Fruit fly (Drosophila melanogaster) whole organism, embryonic: ENCODE measurements around the gene CG5446.

Experiments
- Ada2b ChIP-seq: fragments of 200-800 bp; sonication (Bioruptor generic); IDR thresholded peaks from 2 replicates; pipeline ENCODE4 v1.3.6; 2022; ENCODE audit warnings: missing biosample characterization, missing genetic modification characterization
- CG10274 ChIP-seq: fragments of 200-800 bp; sonication (Bioruptor generic); optimal IDR thresholded peaks from 3 replicates; lab custom pipeline; 2017; ENCODE audit warnings: missing biosample characterization, mild to moderate bottlenecking, missing genetic modification characterization
- CG10366 ChIP-seq: fragments of 200-800 bp; sonication (Bioruptor generic); IDR thresholded peaks from 2 replicates; pipeline ENCODE4 v1.3.6; 2022; ENCODE audit warnings: missing biosample characterization, missing genetic modification characterization
- CG10431 ChIP-seq: fragments of 200-800 bp; sonication (Bioruptor generic); optimal IDR thresholded peaks from 3 replicates; lab custom pipeline; 2018; ENCODE audit warnings: missing biosample characterization, mild to moderate bottlenecking, missing genetic modification characterization
- CG11560 ChIP-seq: fragments of 200-800 bp; sonication (Bioruptor generic); IDR thresholded peaks from 3 replicates; pipeline ENCODE4 v1.3.6; 2022; ENCODE audit warnings: missing biosample characterization, missing genetic modification characterization
- CG12236 ChIP-seq: fragments of 200-800 bp; sonication (Bioruptor generic); optimal IDR thresholded peaks from 2 replicates; lab custom pipeline; 2016; ENCODE audit warnings: missing biosample characterization, missing genetic modification characterization
- CG13287 ChIP-seq: fragments of 200-800 bp; sonication (Bioruptor generic); IDR thresholded peaks from 2 replicates; pipeline ENCODE4 v1.3.6; 2022; ENCODE audit warnings: missing biosample characterization, missing genetic modification characterization; ENCODE audit not compliant: partially characterized antibody
- CG15073 ChIP-seq: fragments of 200-800 bp; sonication (Bioruptor generic); optimal IDR thresholded peaks from 2 replicates; lab custom pipeline; 2016; ENCODE audit warnings: missing biosample characterization, missing genetic modification characterization
- CG16779 ChIP-seq: fragments of 200-800 bp; sonication (Bioruptor generic); IDR thresholded peaks from 2 replicates; pipeline ENCODE4 v1.3.6; 2022; ENCODE audit warnings: missing biosample characterization, missing genetic modification characterization
- CG1792 ChIP-seq: fragments of 200-800 bp; sonication (Bioruptor generic); optimal IDR thresholded peaks from 2 replicates; lab custom pipeline; 2016; ENCODE audit warnings: missing biosample characterization, missing genetic modification characterization
- CG1832 ChIP-seq: fragments of 200-800 bp; sonication (Bioruptor generic); optimal IDR thresholded peaks from 2 replicates; lab custom pipeline; 2017; ENCODE audit warnings: missing biosample characterization, mild to moderate bottlenecking, missing genetic modification characterization, inconsistent platforms
- CG2199 ChIP-seq: fragments of 200-800 bp; sonication (Bioruptor generic); IDR thresholded peaks from 3 replicates; pipeline ENCODE4 v1.3.6; 2022; ENCODE audit warnings: missing biosample characterization, missing genetic modification characterization
- CG2875 ChIP-seq: fragments of 200-800 bp; sonication (Bioruptor generic); optimal IDR thresholded peaks from 2 replicates; lab custom pipeline; 2017; ENCODE audit warnings: missing biosample characterization, mild to moderate bottlenecking, missing genetic modification characterization, missing genetic modification reagents
- CG33557 ChIP-seq: fragments of 200-800 bp; sonication (Bioruptor generic); optimal IDR thresholded peaks from 2 replicates; lab custom pipeline; 2019; ENCODE audit warnings: missing biosample characterization, mild to moderate bottlenecking, missing genetic modification characterization, moderate library complexity
- CG4328 ChIP-seq: fragments of 200-800 bp; sonication (Bioruptor generic); optimal IDR thresholded peaks from 3 replicates; lab custom pipeline; 2017; ENCODE audit warnings: missing biosample characterization, missing genetic modification reagents, missing genetic modification characterization
- CG4424 ChIP-seq: fragments of 200-800 bp; sonication (Bioruptor generic); optimal IDR thresholded peaks from 3 replicates; lab custom pipeline; 2016; ENCODE audit warnings: missing biosample characterization, missing genetic modification characterization
- CG4854 ChIP-seq: fragments of 200-800 bp; sonication (Bioruptor generic); optimal IDR thresholded peaks from 2 replicates; lab custom pipeline; 2016; ENCODE audit warnings: missing biosample characterization, missing genetic modification characterization, inconsistent platforms
- CG6689 ChIP-seq: fragments of 200-800 bp; sonication (Bioruptor generic); IDR thresholded peaks from 2 replicates; pipeline ENCODE4 v1.3.6; 2022; ENCODE audit warnings: missing biosample characterization, missing genetic modification characterization
- CG7786 ChIP-seq: fragments of 200-800 bp; sonication (Bioruptor generic); optimal IDR thresholded peaks from 2 replicates; lab custom pipeline; 2016; ENCODE audit warnings: missing biosample characterization, missing genetic modification characterization
- CG7839 ChIP-seq: fragments of 200-800 bp; sonication (Bioruptor generic); optimal IDR thresholded peaks from 3 replicates; lab custom pipeline; 2018; ENCODE audit warnings: missing biosample characterization, mild to moderate bottlenecking, missing genetic modification characterization, moderate library complexity
- CG8478 ChIP-seq: fragments of >200 bp; optimal IDR thresholded peaks from 2 replicates; lab custom pipeline; 2018
- CHES-1-like ChIP-seq: fragments of 200-800 bp; sonication (Bioruptor generic); optimal IDR thresholded peaks from 2 replicates; lab custom pipeline; 2016; ENCODE audit warnings: missing biosample characterization, missing genetic modification characterization
- D19A ChIP-seq: fragments of 200-800 bp; optimal IDR thresholded peaks from 3 replicates; lab custom pipeline; 2019; ENCODE audit warnings: missing biosample characterization, mild to moderate bottlenecking, missing genetic modification characterization, moderate library complexity
- Dip3 ChIP-seq: fragments of 200-800 bp; sonication (Bioruptor generic); optimal IDR thresholded peaks from 3 replicates; lab custom pipeline; 2016; ENCODE audit warnings: missing biosample characterization, missing genetic modification characterization
- Doc3 ChIP-seq: fragments of 200-800 bp; sonication (Bioruptor generic); IDR thresholded peaks from 3 replicates; pipeline ENCODE4 v1.3.6; 2022; ENCODE audit warnings: missing biosample characterization, missing genetic modification characterization; ENCODE audit not compliant: partially characterized antibody
- Ets97D ChIP-seq: fragments of 200-800 bp; sonication (Bioruptor generic); optimal IDR thresholded peaks from 3 replicates; lab custom pipeline; 2016; ENCODE audit warnings: missing biosample characterization, missing genetic modification characterization
- Hmx ChIP-seq: fragments of 200-800 bp; sonication (Bioruptor generic); optimal IDR thresholded peaks from 2 replicates; lab custom pipeline; 2016; ENCODE audit warnings: missing biosample characterization, missing genetic modification characterization
- Ptx1 ChIP-seq: fragments of 200-800 bp; sonication (Bioruptor generic); IDR thresholded peaks from 2 replicates; pipeline ENCODE4 v1.3.6; 2022; ENCODE audit warnings: missing biosample characterization, missing genetic modification characterization
- Rx ChIP-seq: fragments of 200-800 bp; sonication (Bioruptor generic); IDR thresholded peaks from 2 replicates; pipeline ENCODE4 v1.3.6; 2022; ENCODE audit warnings: missing biosample characterization, missing genetic modification characterization
- Spps ChIP-seq: fragments of 200-800 bp; sonication (Bioruptor generic); optimal IDR thresholded peaks from 2 replicates; lab custom pipeline; 2018; ENCODE audit warnings: missing biosample characterization, mild to moderate bottlenecking, missing genetic modification characterization
- Trl ChIP-seq, 3 experiments: fragments of >200 bp in 2 of 3; fragments of 200-800 bp in 1 of 3; sonication (Bioruptor generic) in 1 of 3; optimal IDR thresholded peaks; 2 replicates in 1 of 3; 3 replicates in 2 of 3; lab custom pipeline; 2016 to 2017; ENCODE audit warnings: missing biosample characterization in 1 of 3, missing genetic modification characterization in 1 of 3
- ab ChIP-seq: fragments of 200-800 bp; sonication (Bioruptor generic); optimal IDR thresholded peaks from 2 replicates; lab custom pipeline; 2016; ENCODE audit warnings: missing biosample characterization, missing genetic modification characterization
- ase ChIP-seq: fragments of 200-800 bp; sonication (Bioruptor generic); IDR thresholded peaks from 3 replicates; pipeline ENCODE4 v1.3.6; 2022; ENCODE audit warnings: missing biosample characterization, missing genetic modification characterization
- ci ChIP-seq: fragments of 200-800 bp; sonication (Bioruptor generic); IDR thresholded peaks from 3 replicates; pipeline ENCODE4 v1.3.6; 2022; ENCODE audit warnings: missing biosample characterization, missing genetic modification characterization
- crp ChIP-seq, 2 experiments: fragments of 200-800 bp; sonication (Bioruptor generic); optimal IDR thresholded peaks; 2 replicates in 1 of 2; 3 replicates in 1 of 2; lab custom pipeline; 2017; ENCODE audit warnings: missing biosample characterization in 2 of 2, missing genetic modification characterization in 2 of 2, mild to moderate bottlenecking in 1 of 2, moderate library complexity in 1 of 2
- dati ChIP-seq: fragments of 200-800 bp; sonication (Bioruptor generic); IDR thresholded peaks from 2 replicates; pipeline ENCODE4 v1.3.6; 2022; ENCODE audit warnings: missing biosample characterization, missing genetic modification characterization
- dmrt99B ChIP-seq: fragments of 200-800 bp; sonication (Bioruptor generic); optimal IDR thresholded peaks from 2 replicates; lab custom pipeline; 2018; ENCODE audit warnings: missing biosample characterization, mild to moderate bottlenecking, missing genetic modification characterization, moderate library complexity
- ems ChIP-seq: fragments of 200-800 bp; sonication (Bioruptor generic); optimal IDR thresholded peaks from 3 replicates; lab custom pipeline; 2016; ENCODE audit warnings: missing biosample characterization, missing genetic modification characterization
- en ChIP-seq: fragments of 200-800 bp; sonication (Bioruptor generic); optimal IDR thresholded peaks from 2 replicates; lab custom pipeline; 2016; ENCODE audit warnings: missing biosample characterization, missing genetic modification characterization
- gem ChIP-seq: fragments of 200-800 bp; sonication (Bioruptor generic); optimal IDR thresholded peaks from 2 replicates; lab custom pipeline; 2019; ENCODE audit warnings: missing biosample characterization, mild to moderate bottlenecking, missing genetic modification characterization, moderate library complexity
- h ChIP-seq: fragments of >200 bp; optimal IDR thresholded peaks from 2 replicates; lab custom pipeline; 2017
- nmo ChIP-seq: fragments of 200-800 bp; sonication (Bioruptor generic); optimal IDR thresholded peaks from 2 replicates; lab custom pipeline; 2018; ENCODE audit warnings: missing biosample characterization, mild to moderate bottlenecking, missing genetic modification characterization, moderate library complexity
- nom ChIP-seq: fragments of 200-800 bp; sonication (Bioruptor generic); optimal IDR thresholded peaks from 2 replicates; lab custom pipeline; 2017; ENCODE audit warnings: missing biosample characterization, missing genetic modification characterization, mild to moderate bottlenecking, moderate library complexity, missing genetic modification reagents
- otp ChIP-seq: fragments of 200-800 bp; sonication (Bioruptor generic); IDR thresholded peaks from 3 replicates; pipeline ENCODE4, ENCODE4 v1.3.6; 2022; ENCODE audit warnings: missing biosample characterization, missing genetic modification characterization
- pb ChIP-seq: fragments of 200-800 bp; sonication (Bioruptor generic); optimal IDR thresholded peaks from 3 replicates; lab custom pipeline; 2016; ENCODE audit warnings: missing biosample characterization, missing genetic modification characterization
- repo ChIP-seq: fragments of 200-800 bp; sonication (Bioruptor generic); optimal IDR thresholded peaks from 2 replicates; lab custom pipeline; 2016; ENCODE audit warnings: missing biosample characterization, missing genetic modification characterization
- sd ChIP-seq: fragments of 200-800 bp; sonication (Bioruptor generic); optimal IDR thresholded peaks from 3 replicates; lab custom pipeline; 2018; ENCODE audit warnings: missing biosample characterization, mild to moderate bottlenecking, missing genetic modification characterization, moderate library complexity
- sima ChIP-seq: fragments of 200-800 bp; sonication (Bioruptor generic); optimal IDR thresholded peaks from 2 replicates; lab custom pipeline; 2016; ENCODE audit warnings: missing biosample characterization, missing genetic modification characterization
- slbo ChIP-seq: fragments of 200-800 bp; sonication (Bioruptor generic); IDR thresholded peaks from 2 replicates; pipeline ENCODE4 v1.3.6; 2022; ENCODE audit warnings: missing biosample characterization, missing genetic modification characterization
- slou ChIP-seq: fragments of 200-800 bp; sonication (Bioruptor generic); optimal IDR thresholded peaks from 3 replicates; lab custom pipeline; 2016; ENCODE audit warnings: missing biosample characterization, missing genetic modification characterization
- tap ChIP-seq: fragments of 200-800 bp; optimal IDR thresholded peaks from 3 replicates; lab custom pipeline; 2019; ENCODE audit warnings: missing biosample characterization, mild to moderate bottlenecking, missing genetic modification characterization, moderate library complexity
- toy ChIP-seq: fragments of 200-800 bp; sonication (Bioruptor generic); IDR thresholded peaks from 2 replicates; pipeline ENCODE4 v1.3.6; 2022; ENCODE audit warnings: missing biosample characterization, missing genetic modification characterization
- zfh2 ChIP-seq: fragments of 200-800 bp; sonication (Bioruptor generic); optimal IDR thresholded peaks from 2 replicates; lab custom pipeline; 2016; ENCODE audit warnings: missing biosample characterization, missing genetic modification characterization

CG5446 gene

dm6 chr2L:12475308-12475707 is 47.8 kb upstream of the CG5446 start (continued):
- TF ChIP-seq Trl (optimal IDR thresholded peaks at IDR 0.05; lab: Kevin White, UChicago), result no peak
- TF ChIP-seq Trl (GFP tag; optimal IDR thresholded peaks at IDR 0.05; lab: Kevin White, UChicago), result no peak
- TF ChIP-seq CG12236, result peak; percentile 8
- no peak for TF ChIP-seq CG4854 (GFP tag; lab: Kevin White, UChicago)
- TF ChIP-seq tap (tag; lab: Kevin White, UChicago), result no peak
- TF ChIP-seq CG10431 (GFP tag; lab: Kevin White, UChicago), result no peak
- TF ChIP-seq toy, result no peak
- TF ChIP-seq dmrt99B (tag; lab: Kevin White, UChicago), result peak; percentile 15
- TF ChIP-seq Ada2b (GFP tag; lab: Robert Waterston, UW), result no peak
- TF ChIP-seq CG7786 (GFP tag; lab: Kevin White, UChicago), result no peak
- TF ChIP-seq CG1792, result no peak
- peak; percentile 95 for TF ChIP-seq sd (tag; lab: Kevin White, UChicago)
- 0 out of 3 replicates have a peak, but pooled peaks have one; percentile 10 for TF ChIP-seq ci (GFP tag; lab: Robert Waterston, UW)
- TF ChIP-seq CG7839 (tag; lab: Kevin White, UChicago), result peak; percentile 26
- no peak for TF ChIP-seq Spps (tag; lab: Kevin White, UChicago)
- no peak for TF ChIP-seq en (GFP tag; lab: Kevin White, UChicago)
- no peak for TF ChIP-seq Ets97D
- no peak for TF ChIP-seq CG16779 (GFP tag; lab: Robert Waterston, UW)
- TF ChIP-seq CG2875 (GFP tag; lab: Kevin White, UChicago), result no peak
- no peak for TF ChIP-seq ems (GFP tag; lab: Kevin White, UChicago)
- TF ChIP-seq repo (GFP tag; lab: Kevin White, UChicago), result no peak
- TF ChIP-seq nmo (GFP tag; lab: Kevin White, UChicago), result no peak
- TF ChIP-seq CG6689, result no peak
- TF ChIP-seq gem (tag; lab: Kevin White, UChicago), result peak; percentile 26
- TF ChIP-seq CG4328, result peak; percentile 25
- no peak for TF ChIP-seq CG2199 (GFP tag; lab: Robert Waterston, UW)
- TF ChIP-seq ase (GFP tag; lab: Robert Waterston, UW), result no peak
- no peak for TF ChIP-seq slou
- no peak for TF ChIP-seq crp (GFP tag; optimal IDR thresholded peaks at IDR 0.05; lab: Kevin White, UChicago)
- TF ChIP-seq nom, result peak; percentile 28
- TF ChIP-seq slbo (GFP tag; lab: Robert Waterston, UW), result no peak
- no peak for TF ChIP-seq Doc3 (GFP tag; lab: Robert Waterston, UW)
- TF ChIP-seq CG1832 (GFP tag; lab: Kevin White, UChicago), result no peak
- TF ChIP-seq dati (GFP tag; lab: Robert Waterston, UW), result no peak
- TF ChIP-seq otp (GFP tag; lab: Robert Waterston, UW), result no peak
- TF ChIP-seq CG11560, result no peak
- TF ChIP-seq CG10366, result no peak
- TF ChIP-seq pb, result no peak
- no peak for TF ChIP-seq CG33557 (GFP tag; lab: Kevin White, UChicago)
- no peak for TF ChIP-seq zfh2 (GFP tag; lab: Kevin White, UChicago)
- no peak for TF ChIP-seq Rx (GFP tag; lab: Robert Waterston, UW)
- no peak for TF ChIP-seq ab (GFP tag; lab: Kevin White, UChicago)
- TF ChIP-seq CHES-1-like (GFP tag; lab: Kevin White, UChicago), result no peak
- TF ChIP-seq CG8478 (lab: Kevin White, UChicago), result no peak
- no peak for TF ChIP-seq sima (GFP tag; lab: Kevin White, UChicago)
- no peak for TF ChIP-seq Dip3 (GFP tag; lab: Kevin White, UChicago)
- TF ChIP-seq D19A (tag; lab: Kevin White, UChicago), result no peak
- TF ChIP-seq Ptx1, result no peak
- TF ChIP-seq CG13287 (GFP tag; lab: Robert Waterston, UW), result no peak
- no peak for TF ChIP-seq CG10274 (GFP tag; lab: Kevin White, UChicago)
- no peak for TF ChIP-seq CG4424 (GFP tag; lab: Kevin White, UChicago)
- no peak for TF ChIP-seq Hmx
- TF ChIP-seq h (lab: Kevin White, UChicago), result no peak
- TF ChIP-seq CG15073 (GFP tag; lab: Kevin White, UChicago), result no peak
